In the genomic region with DNA sequence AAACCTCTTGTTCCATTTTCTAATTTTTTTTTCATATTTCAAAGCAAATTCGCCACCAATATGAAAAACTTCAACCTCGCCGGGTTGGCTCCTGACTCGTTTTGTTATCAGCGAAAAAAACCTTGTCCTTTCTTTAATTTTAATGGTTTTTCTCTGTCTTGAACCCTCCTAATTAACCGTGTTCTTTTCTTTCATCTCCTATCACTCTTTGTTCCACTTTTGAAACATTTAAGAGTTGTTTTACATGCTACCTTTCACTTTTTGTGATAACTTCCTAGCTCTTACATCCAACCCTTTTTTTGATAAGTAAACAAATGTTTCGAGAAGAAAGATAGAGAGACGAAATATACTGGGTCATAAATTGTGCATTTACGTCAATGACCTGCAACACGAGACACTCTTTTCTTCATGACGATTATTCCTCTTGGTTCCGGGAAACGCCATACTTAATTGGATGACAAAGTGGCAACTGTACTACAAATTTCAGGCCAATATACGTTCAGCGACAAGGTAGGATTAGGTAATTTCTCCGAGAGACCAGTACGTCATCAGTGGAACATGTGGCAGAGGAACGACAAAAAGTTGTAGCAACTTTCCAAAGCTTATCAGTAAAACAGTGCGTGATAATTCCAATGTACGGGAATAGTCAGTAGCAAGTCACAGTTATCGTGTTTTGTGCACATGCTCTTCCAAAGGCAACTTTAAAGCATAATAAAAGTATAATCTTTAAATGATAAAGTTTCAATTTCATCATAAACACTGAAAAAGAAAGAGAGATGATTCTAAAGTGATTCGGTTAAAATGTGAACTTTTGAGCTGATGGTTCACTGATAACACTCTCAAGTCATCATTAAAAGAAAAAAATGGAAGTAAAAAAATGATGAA, we compare ENCODE assay signal across 1 worm cellular context.
TF ChIP-seq lines count a peak whose summit lies in the region.

No protein-coding gene starts in this region.

TF ChIP-seq in whole organism, L4 larva, 104 proteins besides CTCF, POLR2A, EP300 and RAD21 (continued from another document):
- TF ChIP-seq tra-1 (GFP tag; IDR thresholded peaks at IDR 0.05; lab: Robert Waterston, UW) (peak; percentile 79), hlh-11 (tag; optimal IDR thresholded peaks at IDR 0.05; lab: Kevin White, UChicago) (peak; percentile 64), arid-1 (GFP tag; conservative IDR thresholded peaks at IDR 0.05; lab: Robert Waterston, UW) (no peak), nhr-77 (tag; optimal IDR thresholded peaks at IDR 0.05; lab: Kevin White, UChicago) (peak; percentile 17), sdz-12 (GFP tag; optimal IDR thresholded peaks at IDR 0.05; lab: Kevin White, UChicago) (no peak), nhr-102 (tag; optimal IDR thresholded peaks at IDR 0.05; lab: Kevin White, UChicago) (peak; percentile 51), mes-2 (tag; optimal IDR thresholded peaks at IDR 0.05; lab: Kevin White, UChicago; ENCODE audit: poor library complexity, severe bottlenecking) (peak; percentile 20), unc-130 (GFP tag; optimal IDR thresholded peaks at IDR 0.05; lab: Kevin White, UChicago) (no peak), lsy-2 (tag; optimal IDR thresholded peaks at IDR 0.05; lab: Kevin White, UChicago) (no peak), zfp-3 (GFP tag; conservative IDR thresholded peaks at IDR 0.05; lab: Robert Waterston, UW) (no peak), Y48G9A.11 (GFP tag; IDR thresholded peaks at IDR 0.05; lab: Robert Waterston, UW) (no peak), T26A8.4 (GFP tag; IDR thresholded peaks at IDR 0.05; lab: Robert Waterston, UW) (no peak), cey-2 (tag; optimal IDR thresholded peaks at IDR 0.05; lab: Kevin White, UChicago; ENCODE audit: borderline replicate concordance, insufficient read depth) (peak; percentile 5), dmd-6 (GFP tag; IDR thresholded peaks at IDR 0.05; lab: Robert Waterston, UW) (peak; percentile 71), nhr-28 (tag; optimal IDR thresholded peaks at IDR 0.05; lab: Kevin White, UChicago) (peak; percentile 51), duxl-1 (tag; optimal IDR thresholded peaks at IDR 0.05; lab: Kevin White, UChicago; ENCODE audit: poor library complexity) (peak; percentile 5)
TF ChIP-seq in whole organism, L4 larva: peak in this region for 19.
